Fruit fly (Drosophila melanogaster) whole organism: Measurements from ENCODE around the gene CG46463.

ENCODE experiments used
- CG8478 ChIP-seq: fragments of >200 bp; optimal IDR thresholded peaks from 2 replicates; lab custom pipeline; 2018; ENCODE audit warnings: inconsistent platforms
- Dll ChIP-seq: fragments of >200 bp; optimal IDR thresholded peaks from 2 replicates; lab custom pipeline; 2017
- pan ChIP-seq: fragments of >200 bp; optimal IDR thresholded peaks from 2 replicates; lab custom pipeline; 2017
- psq ChIP-seq: fragments of >200 bp; optimal IDR thresholded peaks from 2 replicates; lab custom pipeline; 2017
- usp ChIP-seq: fragments of >200 bp; optimal IDR thresholded peaks from 2 replicates; lab custom pipeline; 2017; ENCODE audit warnings: missing biosample characterization, missing genetic modification characterization, mixed read lengths

dm6 chr3L:3485088-3485710, 24.1 kb downstream of the CG46463 start:
- TF ChIP-seq psq, result no peak
- no peak for TF ChIP-seq CG8478 (lab: Kevin White, UChicago)
- no peak for TF ChIP-seq usp
- TF ChIP-seq pan (lab: Kevin White, UChicago), result peak; percentile 47
- TF ChIP-seq Dll (lab: Kevin White, UChicago), result no peak
